Fruit fly (Drosophila melanogaster): ENCODE measurements around the gene CG14314.

The CG14314 gene

dm6 chr3R:18232187-18232586 is 16.2 kb downstream of the CG14314 start:
- TF ChIP-seq CG17801 (GFP tag; optimal IDR thresholded peaks at IDR 0.05; ENCODE audit: partially characterized antibody), result no peak

dm6 chr3R:18234699-18235257 is 18.8 kb downstream of the CG14314 start:
- TF ChIP-seq CG17801 (GFP tag; optimal IDR thresholded peaks at IDR 0.05; ENCODE audit: partially characterized antibody), result no peak

dm6 chr3R:18235879-18236278 is 19.9 kb downstream of the CG14314 start, which contains the start of gene repo:
Gene repo (plus strand): TSS chr3R:18236192.
- no peak for TF ChIP-seq CG17801 (GFP tag; optimal IDR thresholded peaks at IDR 0.05; ENCODE audit: partially characterized antibody)

dm6 chr3R:18242089-18242955 is 26.4 kb downstream of the CG14314 start, which contains the start of the genes CG7156 and 14-3-3epsilon:
Gene CG7156 (minus strand): TSS chr3R:18242159.
Gene 14-3-3epsilon (plus strand): TSS chr3R:18242531.
- TF ChIP-seq CG17801 (GFP tag; optimal IDR thresholded peaks at IDR 0.05; ENCODE audit: partially characterized antibody), result peak; percentile 14

dm6 chr3R:18243000-18243399 is 27.1 kb downstream of the CG14314 start:
- TF ChIP-seq CG17801 (GFP tag; optimal IDR thresholded peaks at IDR 0.05; ENCODE audit: partially characterized antibody), result no peak

dm6 chr3R:18243718-18244170 is 27.8 kb downstream of the CG14314 start:
- no peak for TF ChIP-seq CG17801 (GFP tag; optimal IDR thresholded peaks at IDR 0.05; ENCODE audit: partially characterized antibody)

dm6 chr3R:18244171-18245043 is 28.5 kb downstream of the CG14314 start:
- TF ChIP-seq CG17801 (GFP tag; optimal IDR thresholded peaks at IDR 0.05; ENCODE audit: partially characterized antibody), result peak; percentile 45

- TF ChIP-seq CG17801 (GFP tag; optimal IDR thresholded peaks at IDR 0.05; ENCODE audit: partially characterized antibody), result no peak
These were observed 29.2 kb downstream of the CG14314 start for dm6 chr3R:18245044-18245596.

- peak; percentile 25 for TF ChIP-seq CG17801 (GFP tag; optimal IDR thresholded peaks at IDR 0.05; ENCODE audit: partially characterized antibody)
These were observed 30.1 kb downstream of the CG14314 start for dm6 chr3R:18246041-18246440.

- TF ChIP-seq CG17801 (GFP tag; optimal IDR thresholded peaks at IDR 0.05; ENCODE audit: partially characterized antibody), result no peak
These were observed 33.3 kb downstream of the CG14314 start for dm6 chr3R:18249268-18249667.

- TF ChIP-seq CG17801 (GFP tag; optimal IDR thresholded peaks at IDR 0.05; ENCODE audit: partially characterized antibody), result no peak
These were observed 34.9 kb downstream of the CG14314 start, which contains the start of gene CG18598 for dm6 chr3R:18250815-18251214. Gene CG18598 (plus strand): TSS chr3R:18251115.

dm6 chr3R:18251876-18252275 is 35.9 kb downstream of the CG14314 start:
- no peak for TF ChIP-seq CG17801 (GFP tag; optimal IDR thresholded peaks at IDR 0.05; ENCODE audit: partially characterized antibody)

dm6 chr3R:18252578-18252977 is 36.6 kb downstream of the CG14314 start, which contains the start of gene CG12320:
Gene CG12320 (minus strand): TSS chr3R:18252734.
- no peak for TF ChIP-seq CG17801 (GFP tag; optimal IDR thresholded peaks at IDR 0.05; ENCODE audit: partially characterized antibody)

- TF ChIP-seq CG17801 (GFP tag; optimal IDR thresholded peaks at IDR 0.05; ENCODE audit: partially characterized antibody), result peak; percentile 23
These were observed 39.3 kb downstream of the CG14314 start, which contains the start of the genes Ada2a, Polr2D, Tgs1 and moi for dm6 chr3R:18255281-18255680. Gene Ada2a (minus strand): TSS chr3R:18255487. Gene Polr2D (minus strand): TSS chr3R:18255487. Gene Tgs1 (plus strand): TSS chr3R:18255530. Gene moi (plus strand): TSS chr3R:18255530.
